Fruit fly (Drosophila melanogaster) whole organism, wandering third instar larva: ENCODE results near the gene CG42580.
"Not testable (repeated sequence)": the region's sequence is repeated elsewhere in the genome, so short reads cannot be mapped to it uniquely, and the experiment has no call there.

Experiments
- Myc ChIP-seq: fragments of >200 bp; optimal IDR thresholded peaks from 2 replicates; lab custom pipeline; 2017
- Vsx2 ChIP-seq: fragments of 200-300, 225-300 bp; sonication (Bioruptor generic); optimal IDR thresholded peaks from 2 replicates; lab custom pipeline; 2018; ENCODE audit warnings: missing biosample characterization, missing genetic modification characterization; ENCODE audit not compliant: partially characterized antibody
- dsf ChIP-seq: sonication (Bioruptor generic); optimal IDR thresholded peaks from 2 replicates; lab custom pipeline; 2016; ENCODE audit warnings: missing biosample characterization, missing genetic modification characterization, borderline replicate concordance
- fru ChIP-seq: fragments of 200-800 bp; sonication (Bioruptor generic); optimal IDR thresholded peaks from 3 replicates; lab custom pipeline; 2016; ENCODE audit warnings: missing biosample characterization, mild to moderate bottlenecking, missing genetic modification characterization
- psq ChIP-seq: fragments of 200-800 bp; sonication (Bioruptor generic); optimal IDR thresholded peaks from 3 replicates; lab custom pipeline; 2017; ENCODE audit warnings: missing biosample characterization, mild to moderate bottlenecking, missing genetic modification characterization, moderate library complexity
- tai ChIP-seq: sonication (Bioruptor generic); optimal IDR thresholded peaks from 2 replicates; lab custom pipeline; 2016; ENCODE audit warnings: missing biosample characterization, missing genetic modification characterization

DNA sequence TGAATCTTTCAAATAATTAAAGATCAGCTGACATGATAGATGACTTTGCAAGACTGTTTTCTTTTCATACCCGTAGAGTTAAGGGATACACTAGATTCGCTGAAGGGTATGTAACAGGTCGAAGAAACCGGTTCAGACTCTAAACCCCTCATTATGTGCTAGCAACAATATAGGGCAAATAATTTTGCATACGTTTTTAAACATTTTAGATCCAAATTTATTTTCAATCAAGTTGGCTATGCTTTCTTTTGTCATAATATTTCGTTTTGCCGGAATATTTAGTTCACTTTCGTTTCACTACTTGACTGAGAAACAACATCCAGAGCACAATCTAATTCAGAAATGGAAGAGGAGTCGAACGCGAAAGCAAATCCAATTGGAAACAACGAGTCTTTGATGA lies at the start of gene CG42580:
- not testable (repeated sequence) for TF ChIP-seq fru (GFP tag; lab: Kevin White, UChicago); tai (GFP tag; lab: Kevin White, UChicago); Vsx2; psq; dsf; Myc
